Worm (Caenorhabditis elegans): Measurements from ENCODE around the gene C38H2.3.

DNA sequence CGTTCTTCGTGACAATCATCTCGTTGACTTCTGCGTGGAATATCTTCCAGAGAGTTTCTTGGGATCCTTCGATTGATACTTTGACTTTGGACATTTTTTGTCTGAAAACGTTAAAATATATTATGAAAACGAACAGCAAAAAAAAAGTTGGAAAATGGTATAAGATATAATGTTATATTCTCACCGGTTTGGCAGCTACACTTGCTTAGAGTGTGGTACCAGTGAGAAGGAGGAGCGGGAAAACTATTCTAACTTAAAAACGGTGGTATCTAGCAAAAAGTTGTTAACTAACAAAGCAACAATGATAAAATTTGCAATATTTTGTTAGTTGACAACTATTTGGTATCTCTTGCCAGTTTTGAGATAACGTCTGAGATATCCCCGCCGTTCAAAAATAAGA is 44.6 kb downstream of the C38H2.3 start, which contains the start of gene tbx-9:
- no peak for TF ChIP-seq unc-62 (GFP tag; optimal IDR thresholded peaks at IDR 0.05)
- TF ChIP-seq skn-1 (tag; optimal IDR thresholded peaks at IDR 0.05), result no peak
- TF ChIP-seq lin-39 (tag; optimal IDR thresholded peaks at IDR 0.05), result no peak
- no peak for TF ChIP-seq ztf-11 (tag; optimal IDR thresholded peaks at IDR 0.05)
- no peak for TF ChIP-seq lin-13 (GFP tag; optimal IDR thresholded peaks at IDR 0.05)
- no peak for TF ChIP-seq zag-1 (tag; optimal IDR thresholded peaks at IDR 0.05)

Data from whole organism, L2 larva.